Fruit fly (Drosophila melanogaster) whole organism, embryonic: ENCODE measurements around the gene IRSp53.

Source experiments
- BtbVII ChIP-seq: fragments of 200-800 bp; sonication (Bioruptor generic); optimal IDR thresholded peaks from 3 replicates; lab custom pipeline; 2017; ENCODE audit warnings: missing biosample characterization, mild to moderate bottlenecking, missing genetic modification characterization
- Bteb2 ChIP-seq: fragments of 200-800 bp; sonication (Bioruptor generic); optimal IDR thresholded peaks from 2 replicates; lab custom pipeline; 2016; ENCODE audit warnings: missing biosample characterization, missing genetic modification characterization
- CG10147 ChIP-seq: fragments of 200-800 bp; sonication (Bioruptor generic); optimal IDR thresholded peaks from 2 replicates; lab custom pipeline; 2019; ENCODE audit warnings: missing biosample characterization, mild to moderate bottlenecking, missing genetic modification characterization, moderate library complexity
- CG10366 ChIP-seq: fragments of 200-800 bp; sonication (Bioruptor generic); IDR thresholded peaks from 2 replicates; pipeline ENCODE4 v1.3.6; 2022; ENCODE audit warnings: missing biosample characterization, missing genetic modification characterization
- CG10431 ChIP-seq: fragments of 200-800 bp; sonication (Bioruptor generic); optimal IDR thresholded peaks from 3 replicates; lab custom pipeline; 2018; ENCODE audit warnings: missing biosample characterization, mild to moderate bottlenecking, missing genetic modification characterization
- CG10959 ChIP-seq: fragments of 200-800 bp; sonication (Bioruptor generic); IDR thresholded peaks from 2 replicates; pipeline ENCODE4 v1.3.6; 2022; ENCODE audit warnings: missing biosample characterization, missing genetic modification characterization
- CG11085 ChIP-seq: fragments of 200-800 bp; sonication (Bioruptor generic); IDR thresholded peaks from 2 replicates; pipeline ENCODE4 v1.3.6; 2022; ENCODE audit warnings: missing biosample characterization, missing genetic modification characterization
- CG11696 ChIP-seq: fragments of 200-800 bp; sonication (Bioruptor generic); IDR thresholded peaks from 2 replicates; pipeline ENCODE4 v1.3.6; 2022; ENCODE audit warnings: missing biosample characterization, missing genetic modification characterization
- CG12071 ChIP-seq: fragments of 200-800 bp; sonication (Bioruptor generic); optimal IDR thresholded peaks from 3 replicates; lab custom pipeline; 2018; ENCODE audit warnings: missing biosample characterization, mild to moderate bottlenecking, missing genetic modification characterization
- CG12155 ChIP-seq: fragments of 200-800 bp; sonication (Bioruptor generic); optimal IDR thresholded peaks from 3 replicates; lab custom pipeline; 2016; ENCODE audit warnings: missing biosample characterization, missing genetic modification characterization
- CG15269 ChIP-seq: fragments of 200-800 bp; sonication (Bioruptor generic); optimal IDR thresholded peaks from 2 replicates; lab custom pipeline; 2018; ENCODE audit warnings: missing biosample characterization, mild to moderate bottlenecking, missing genetic modification characterization, moderate library complexity
- CG1529 ChIP-seq: fragments of 200-800 bp; sonication (Bioruptor generic); optimal IDR thresholded peaks from 3 replicates; lab custom pipeline; 2018; ENCODE audit warnings: missing biosample characterization, missing genetic modification characterization
- CG2202 ChIP-seq: fragments of 200-800 bp; sonication (Bioruptor generic); optimal IDR thresholded peaks from 2 replicates; lab custom pipeline; 2018; ENCODE audit warnings: missing biosample characterization, mild to moderate bottlenecking, missing genetic modification characterization
- CG2889 ChIP-seq: fragments of 200-800 bp; sonication (Bioruptor generic); IDR thresholded peaks from 3 replicates; pipeline ENCODE4 v1.3.6; 2022; ENCODE audit warnings: missing biosample characterization, missing genetic modification characterization
- CG3163 ChIP-seq: fragments of 200-800 bp; sonication (Bioruptor generic); optimal IDR thresholded peaks from 3 replicates; lab custom pipeline; 2016; ENCODE audit warnings: missing biosample characterization, missing genetic modification characterization
- CG32767 ChIP-seq: fragments of 200-800 bp; sonication (Bioruptor generic); IDR thresholded peaks from 2 replicates; pipeline ENCODE4 v1.3.6; 2022; ENCODE audit warnings: missing biosample characterization, missing genetic modification characterization
- CG4617 ChIP-seq: fragments of 200-800 bp; sonication (Bioruptor generic); optimal IDR thresholded peaks from 3 replicates; lab custom pipeline; 2016; ENCODE audit warnings: missing biosample characterization, missing genetic modification characterization, borderline replicate concordance
- CG9727 ChIP-seq: fragments of 200-800 bp; sonication (Bioruptor generic); optimal IDR thresholded peaks from 3 replicates; lab custom pipeline; 2017; ENCODE audit warnings: missing biosample characterization, mild to moderate bottlenecking, missing genetic modification characterization
- CTCF ChIP-seq: fragments of 200-800 bp; sonication (Bioruptor generic); optimal IDR thresholded peaks from 2 replicates; lab custom pipeline; 2017; ENCODE audit warnings: missing biosample characterization, mild to moderate bottlenecking, missing genetic modification characterization, moderate library complexity
- Camta ChIP-seq: fragments of 200-800 bp; sonication (Bioruptor generic); optimal IDR thresholded peaks from 2 replicates; lab custom pipeline; 2016; ENCODE audit warnings: missing biosample characterization, missing genetic modification characterization
- Drgx ChIP-seq: fragments of 200-800 bp; sonication (Bioruptor generic); IDR thresholded peaks from 2 replicates; pipeline ENCODE4 v1.3.6; 2022; ENCODE audit warnings: missing biosample characterization, missing genetic modification characterization
- Hey ChIP-seq: fragments of 200-800 bp; sonication (Bioruptor generic); optimal IDR thresholded peaks from 3 replicates; lab custom pipeline; 2018; ENCODE audit warnings: missing biosample characterization, mild to moderate bottlenecking, missing genetic modification characterization
- Hmx ChIP-seq: fragments of 200-800 bp; sonication (Bioruptor generic); optimal IDR thresholded peaks from 2 replicates; lab custom pipeline; 2016; ENCODE audit warnings: missing biosample characterization, missing genetic modification characterization
- Jarid2 ChIP-seq: fragments of 200-800 bp; sonication (Bioruptor generic); optimal IDR thresholded peaks from 3 replicates; lab custom pipeline; 2017; ENCODE audit warnings: mild to moderate bottlenecking, missing biosample characterization, missing genetic modification reagents, missing genetic modification characterization
- MBD-R2 ChIP-seq: fragments of 200-800 bp; sonication (Bioruptor generic); IDR thresholded peaks from 2 replicates; pipeline ENCODE4 v1.3.6; 2022; ENCODE audit warnings: missing biosample characterization, missing genetic modification characterization
- MESR4 ChIP-seq: fragments of 200-800 bp; sonication (Bioruptor generic); optimal IDR thresholded peaks from 2 replicates; lab custom pipeline; 2018; ENCODE audit warnings: missing biosample characterization, mild to moderate bottlenecking, missing genetic modification characterization, moderate library complexity
- MTF-1 ChIP-seq: fragments of 200-800 bp; sonication (Bioruptor generic); optimal IDR thresholded peaks from 2 replicates; lab custom pipeline; 2018; ENCODE audit warnings: missing biosample characterization, mild to moderate bottlenecking, missing genetic modification characterization, borderline replicate concordance
- Mad ChIP-seq: fragments of 200-800 bp; sonication (Bioruptor generic); optimal IDR thresholded peaks from 2 replicates; lab custom pipeline; 2016; ENCODE audit warnings: missing biosample characterization, missing genetic modification characterization
- NC2α ChIP-seq: fragments of 200-800 bp; sonication (Bioruptor generic); optimal IDR thresholded peaks from 2 replicates; lab custom pipeline; 2016; ENCODE audit warnings: missing biosample characterization, missing genetic modification characterization
- NC2β ChIP-seq: fragments of 200-800 bp; sonication (Bioruptor generic); optimal IDR thresholded peaks from 2 replicates; lab custom pipeline; 2016; ENCODE audit warnings: missing biosample characterization, missing genetic modification characterization
- Ravus ChIP-seq: fragments of 200-800 bp; sonication (Bioruptor generic); IDR thresholded peaks from 2 replicates; pipeline ENCODE4 v1.3.6; 2022; ENCODE audit warnings: missing biosample characterization, missing genetic modification characterization
- Rfx ChIP-seq: fragments of 200-800 bp; sonication (Bioruptor generic); IDR thresholded peaks from 2 replicates; pipeline ENCODE4 v1.3.6; 2022; ENCODE audit warnings: missing biosample characterization, missing genetic modification characterization
- Stat92E ChIP-seq, 3 experiments: fragments of >200 bp in 2 of 3; fragments of 200-800 bp in 1 of 3; sonication (Bioruptor generic) in 1 of 3; optimal IDR thresholded peaks; 2 replicates each; lab custom pipeline; 2017 to 2019; ENCODE audit warnings: missing biosample characterization in 3 of 3, missing genetic modification characterization in 3 of 3, mild to moderate bottlenecking in 1 of 3, moderate library complexity in 1 of 3
- Vsx1 ChIP-seq: fragments of 200-800 bp; sonication (Bioruptor generic); optimal IDR thresholded peaks from 2 replicates; lab custom pipeline; 2017; ENCODE audit warnings: missing biosample characterization, mild to moderate bottlenecking, missing genetic modification characterization, missing genetic modification reagents
- amos ChIP-seq: fragments of 200-800 bp; sonication (Bioruptor generic); IDR thresholded peaks from 2 replicates; pipeline ENCODE4 v1.3.6; 2022; ENCODE audit warnings: missing biosample characterization, missing genetic modification characterization; ENCODE audit not compliant: partially characterized antibody
- ap ChIP-seq: fragments of 200-800 bp; sonication (Bioruptor generic); IDR thresholded peaks from 2 replicates; pipeline ENCODE4 v1.3.6; 2022; ENCODE audit warnings: missing biosample characterization, missing genetic modification characterization
- ara ChIP-seq: fragments of 200-800 bp; sonication (Bioruptor generic); IDR thresholded peaks from 2 replicates; pipeline ENCODE4 v1.3.6; 2022; ENCODE audit warnings: missing biosample characterization, missing genetic modification characterization
- bcd ChIP-seq: fragments of 200-800 bp; sonication (Bioruptor generic); optimal IDR thresholded peaks from 2 replicates; lab custom pipeline; 2017; ENCODE audit warnings: missing biosample characterization, mild to moderate bottlenecking, missing genetic modification characterization
- br ChIP-seq: fragments of >200 bp; optimal IDR thresholded peaks from 2 replicates; lab custom pipeline; 2017
- fd64A ChIP-seq: fragments of 200-800 bp; sonication (Bioruptor generic); optimal IDR thresholded peaks from 3 replicates; lab custom pipeline; 2018; ENCODE audit warnings: missing biosample characterization, mild to moderate bottlenecking, missing genetic modification characterization
- gem ChIP-seq: fragments of 200-800 bp; sonication (Bioruptor generic); optimal IDR thresholded peaks from 2 replicates; lab custom pipeline; 2019; ENCODE audit warnings: missing biosample characterization, mild to moderate bottlenecking, missing genetic modification characterization, moderate library complexity
- gsb-n ChIP-seq: fragments of 200-800 bp; sonication (Bioruptor generic); optimal IDR thresholded peaks from 3 replicates; lab custom pipeline; 2018; ENCODE audit warnings: missing biosample characterization, mild to moderate bottlenecking, missing genetic modification characterization
- nerfin-2 ChIP-seq: fragments of 200-800 bp; sonication (Bioruptor generic); IDR thresholded peaks from 2 replicates; pipeline ENCODE4 v1.3.6; 2022; ENCODE audit warnings: missing biosample characterization, missing genetic modification characterization; ENCODE audit not compliant: partially characterized antibody
- nmo ChIP-seq: fragments of 200-800 bp; sonication (Bioruptor generic); optimal IDR thresholded peaks from 2 replicates; lab custom pipeline; 2018; ENCODE audit warnings: missing biosample characterization, mild to moderate bottlenecking, missing genetic modification characterization, moderate library complexity
- nom ChIP-seq: fragments of 200-800 bp; sonication (Bioruptor generic); optimal IDR thresholded peaks from 2 replicates; lab custom pipeline; 2017; ENCODE audit warnings: missing biosample characterization, missing genetic modification characterization, mild to moderate bottlenecking, moderate library complexity, missing genetic modification reagents
- ranshi ChIP-seq: fragments of 200-800 bp; sonication (Bioruptor generic); IDR thresholded peaks from 2 replicates; pipeline ENCODE4 v1.3.6; 2022; ENCODE audit warnings: missing biosample characterization, missing genetic modification characterization
- rib ChIP-seq: fragments of 200-800 bp; sonication (Bioruptor generic); IDR thresholded peaks from 2 replicates; pipeline ENCODE4 v1.3.6; 2022; ENCODE audit warnings: missing biosample characterization, missing genetic modification characterization
- sens-2 ChIP-seq: fragments of 200-800 bp; sonication (Bioruptor generic); IDR thresholded peaks from 2 replicates; pipeline ENCODE4 v1.3.6; 2022; ENCODE audit warnings: missing biosample characterization, missing genetic modification characterization
- tio ChIP-seq: fragments of 200-800 bp; sonication (Bioruptor generic); optimal IDR thresholded peaks from 2 replicates; lab custom pipeline; 2017; ENCODE audit warnings: missing biosample characterization, missing genetic modification characterization, inconsistent platforms
- wor ChIP-seq: fragments of 200-800 bp; sonication (Bioruptor generic); IDR thresholded peaks from 2 replicates; pipeline ENCODE4 v1.3.6; 2022; ENCODE audit warnings: missing biosample characterization, missing genetic modification characterization

Gene IRSp53

dm6 chr3L:11205608-11206336 is 69.9 kb downstream of the IRSp53 start, which contains the start of gene Plod (continued):
- TF ChIP-seq CG4617 (GFP tag; lab: Kevin White, UChicago): peak; percentile 16
- TF ChIP-seq Vsx1 (GFP tag; lab: Kevin White, UChicago): no peak
- peak; percentile 24 for TF ChIP-seq CG12071
- peak; percentile 7; the same call in 1 of the 2 replicates for TF ChIP-seq CG11085 (GFP tag; lab: Robert Waterston, UW)
- TF ChIP-seq CG2889 (GFP tag; lab: Robert Waterston, UW): 0 out of 3 replicates have a peak, but pooled peaks have one; percentile 29
- peak; percentile 73 for TF ChIP-seq gem (tag; lab: Kevin White, UChicago)
- TF ChIP-seq br (lab: Kevin White, UChicago): no peak
- TF ChIP-seq CG12155 (GFP tag; lab: Kevin White, UChicago): peak; percentile 21
- TF ChIP-seq CG32767: 0 out of 2 replicates have a peak, but pooled peaks have one; percentile 25
- TF ChIP-seq CG1529: no peak
- TF ChIP-seq BtbVII (GFP tag; lab: Kevin White, UChicago): peak; percentile 29
- TF ChIP-seq Rfx (GFP tag; lab: Robert Waterston, UW): peak; percentile 54
- no peak for TF ChIP-seq CG11696
- no peak for TF ChIP-seq ap
- TF ChIP-seq nom: peak; percentile 41
- TF ChIP-seq ranshi (GFP tag; lab: Robert Waterston, UW): peak; percentile 46; the same call in 1 of the 2 replicates
- TF ChIP-seq CG10366: peak; percentile 57
- TF ChIP-seq NC2β (GFP tag; lab: Kevin White, UChicago): peak; percentile 31
- TF ChIP-seq Bteb2 (GFP tag; lab: Kevin White, UChicago): peak; percentile 44
- peak; percentile 17 for TF ChIP-seq fd64A
- peak in 1 of 3 experiments; percentile 16 for TF ChIP-seq Stat92E (GFP tag; optimal IDR thresholded peaks at IDR 0.05; lab: Kevin White, UChicago)
- TF ChIP-seq CG2202 (tag; lab: Kevin White, UChicago): peak; percentile 27
- TF ChIP-seq sens-2: no peak
- TF ChIP-seq amos (GFP tag; lab: Robert Waterston, UW): peak; percentile 48; the same call in 1 of the 2 replicates
- peak; percentile 55 for TF ChIP-seq CG15269 (tag; lab: Kevin White, UChicago)
- no peak for TF ChIP-seq CG10147 (GFP tag; lab: Kevin White, UChicago)
- TF ChIP-seq Hmx: no peak
- peak; percentile 13 for TF ChIP-seq Camta (GFP tag; lab: Kevin White, UChicago)
- peak; percentile 4 for TF ChIP-seq CG3163 (GFP tag; lab: Kevin White, UChicago)
- peak; percentile 45 for TF ChIP-seq MTF-1 (GFP tag; lab: Kevin White, UChicago)
- peak; percentile 73 for TF ChIP-seq MBD-R2 (GFP tag; lab: Robert Waterston, UW)
- peak; percentile 24 for TF ChIP-seq gsb-n
- TF ChIP-seq Ravus (GFP tag; lab: Robert Waterston, UW): no peak
- no peak for TF ChIP-seq CG10959 (GFP tag; lab: Robert Waterston, UW)
- TF ChIP-seq Jarid2 (GFP tag; lab: Kevin White, UChicago): peak; percentile 88
- peak; percentile 16 for TF ChIP-seq CG10431 (GFP tag; lab: Kevin White, UChicago)
- TF ChIP-seq bcd (GFP tag; lab: Kevin White, UChicago): peak; percentile 41
- TF ChIP-seq MESR4: peak; percentile 84
- no peak for TF ChIP-seq CTCF (GFP tag; lab: Kevin White, UChicago)
- TF ChIP-seq nerfin-2 (GFP tag; lab: Robert Waterston, UW): no peak
- no peak for TF ChIP-seq wor
- TF ChIP-seq Mad: peak; percentile 51
- peak; percentile 75 for TF ChIP-seq nmo (GFP tag; lab: Kevin White, UChicago)
- TF ChIP-seq tio (GFP tag; lab: Kevin White, UChicago): no peak
- TF ChIP-seq rib (GFP tag; lab: Robert Waterston, UW): peak; percentile 60; the same call in 1 of the 2 replicates
- no peak for TF ChIP-seq ara (GFP tag; lab: Robert Waterston, UW)
- peak; percentile 40 for TF ChIP-seq NC2α
- peak; percentile 52 for TF ChIP-seq CG9727
- TF ChIP-seq Drgx (GFP tag; lab: Robert Waterston, UW): peak; percentile 61
- TF ChIP-seq Hey (tag; lab: Kevin White, UChicago): no peak
